Fruit fly (Drosophila melanogaster) whole organism, embryonic: ENCODE results near the gene CG13724.
A peak's percentile ranks its signal among the peaks of the same experiment; 100 is the strongest.

ENCODE experiments used
- Awh ChIP-seq: fragments of 200-800 bp; sonication (Bioruptor generic); IDR thresholded peaks from 2 replicates; pipeline ENCODE4, ENCODE4 v1.3.6; 2022; ENCODE audit warnings: missing biosample characterization, missing genetic modification characterization
- B-H1 ChIP-seq: fragments of 200-800 bp; sonication (Bioruptor generic); IDR thresholded peaks from 3 replicates; pipeline ENCODE4 v1.3.6; 2022; ENCODE audit warnings: missing biosample characterization, missing genetic modification characterization
- Bteb2 ChIP-seq: fragments of 200-800 bp; sonication (Bioruptor generic); optimal IDR thresholded peaks from 2 replicates; lab custom pipeline; 2016; ENCODE audit warnings: missing biosample characterization, missing genetic modification characterization
- CG10321 ChIP-seq: fragments of 200-800 bp; sonication (Bioruptor generic); IDR thresholded peaks from 2 replicates; pipeline ENCODE4 v1.3.6; 2022; ENCODE audit warnings: missing biosample characterization, missing genetic modification characterization
- CG12744 ChIP-seq: fragments of 200-800 bp; sonication (Bioruptor generic); optimal IDR thresholded peaks from 2 replicates; lab custom pipeline; 2016; ENCODE audit warnings: missing biosample characterization, missing genetic modification characterization
- CG18476 ChIP-seq: fragments of 200-800 bp; sonication (Bioruptor generic); optimal IDR thresholded peaks from 2 replicates; lab custom pipeline; 2016; ENCODE audit warnings: missing biosample characterization, mild to moderate bottlenecking, missing genetic modification characterization
- CG4707 ChIP-seq: fragments of 200-800 bp; sonication (Bioruptor generic); optimal IDR thresholded peaks from 2 replicates; lab custom pipeline; 2018; ENCODE audit warnings: missing biosample characterization, mild to moderate bottlenecking, missing genetic modification characterization, moderate library complexity
- CG6254 ChIP-seq: fragments of 200-800 bp; sonication (Bioruptor generic); optimal IDR thresholded peaks from 3 replicates; lab custom pipeline; 2017; ENCODE audit warnings: mild to moderate bottlenecking, missing biosample characterization, missing genetic modification reagents, missing genetic modification characterization
- CG7271 ChIP-seq: fragments of 200-800 bp; sonication (Bioruptor generic); optimal IDR thresholded peaks from 2 replicates; lab custom pipeline; 2018; ENCODE audit warnings: missing biosample characterization, mild to moderate bottlenecking, missing genetic modification characterization, moderate library complexity
- CG7928 ChIP-seq: fragments of 200-800 bp; sonication (Bioruptor generic); optimal IDR thresholded peaks from 2 replicates; lab custom pipeline; 2017; ENCODE audit warnings: missing biosample characterization, mild to moderate bottlenecking, missing genetic modification characterization
- CG8290 ChIP-seq, 3 experiments: fragments of 200-800 bp; sonication (Bioruptor generic); optimal IDR thresholded peaks; 2 replicates each; lab custom pipeline; 2016 to 2019; ENCODE audit warnings: missing biosample characterization in 3 of 3, missing genetic modification characterization in 3 of 3, mild to moderate bottlenecking in 2 of 3, moderate library complexity in 1 of 3
- CG9727 ChIP-seq: fragments of 200-800 bp; sonication (Bioruptor generic); optimal IDR thresholded peaks from 3 replicates; lab custom pipeline; 2017; ENCODE audit warnings: missing biosample characterization, mild to moderate bottlenecking, missing genetic modification characterization
- Dad ChIP-seq: fragments of 200-800 bp; sonication (Bioruptor generic); optimal IDR thresholded peaks from 3 replicates; lab custom pipeline; 2016; ENCODE audit warnings: missing biosample characterization, missing genetic modification characterization
- NFAT ChIP-seq: fragments of 200-800 bp; sonication (Bioruptor generic); IDR thresholded peaks from 2 replicates; pipeline ENCODE4 v1.3.6; 2022; ENCODE audit warnings: missing biosample characterization, missing genetic modification characterization
- Nf-YB ChIP-seq: fragments of 200-800 bp; sonication (Bioruptor generic); optimal IDR thresholded peaks from 3 replicates; lab custom pipeline; 2019; ENCODE audit warnings: missing biosample characterization, mild to moderate bottlenecking, missing genetic modification characterization, moderate library complexity
- Sin3A ChIP-seq: fragments of >200 bp; optimal IDR thresholded peaks from 2 replicates; lab custom pipeline; 2018
- Usf ChIP-seq: fragments of 200-800 bp; sonication (Bioruptor generic); optimal IDR thresholded peaks from 2 replicates; lab custom pipeline; 2017; ENCODE audit warnings: missing genotype, missing biosample characterization, missing genetic modification characterization
- YL-1 ChIP-seq: fragments of 200-800 bp; sonication (Bioruptor generic); optimal IDR thresholded peaks from 3 replicates; lab custom pipeline; 2017; ENCODE audit warnings: missing biosample characterization, mild to moderate bottlenecking, missing genetic modification characterization
- dan ChIP-seq: fragments of 200-800 bp; sonication (Bioruptor generic); IDR thresholded peaks from 2 replicates; pipeline ENCODE4 v1.3.6; 2022; ENCODE audit warnings: missing biosample characterization, missing genetic modification characterization
- gcm ChIP-seq: fragments of 200-800 bp; sonication (Bioruptor generic); optimal IDR thresholded peaks from 2 replicates; lab custom pipeline; 2019; ENCODE audit warnings: missing biosample characterization, mild to moderate bottlenecking, missing genetic modification characterization, moderate library complexity
- gsb-n ChIP-seq: fragments of 200-800 bp; sonication (Bioruptor generic); optimal IDR thresholded peaks from 3 replicates; lab custom pipeline; 2018; ENCODE audit warnings: missing biosample characterization, mild to moderate bottlenecking, missing genetic modification characterization
- nerfin-1 ChIP-seq: fragments of 200-800 bp; sonication (Bioruptor generic); optimal IDR thresholded peaks from 3 replicates; lab custom pipeline; 2019; ENCODE audit warnings: missing biosample characterization, mild to moderate bottlenecking, missing genetic modification characterization, moderate library complexity
- oc ChIP-seq: fragments of 200-800 bp; sonication (Bioruptor generic); optimal IDR thresholded peaks from 2 replicates; lab custom pipeline; 2018; ENCODE audit warnings: missing biosample characterization, mild to moderate bottlenecking, missing genetic modification characterization, moderate library complexity
- pb ChIP-seq: fragments of 200-800 bp; sonication (Bioruptor generic); optimal IDR thresholded peaks from 3 replicates; lab custom pipeline; 2016; ENCODE audit warnings: missing biosample characterization, missing genetic modification characterization
- row ChIP-seq: fragments of 200-800 bp; sonication (Bioruptor generic); IDR thresholded peaks from 3 replicates; pipeline ENCODE4 v1.3.6; 2022; ENCODE audit warnings: missing biosample characterization, missing genetic modification characterization
- sd ChIP-seq: fragments of 200-800 bp; sonication (Bioruptor generic); optimal IDR thresholded peaks from 3 replicates; lab custom pipeline; 2018; ENCODE audit warnings: missing biosample characterization, mild to moderate bottlenecking, missing genetic modification characterization, moderate library complexity
- stwl ChIP-seq: fragments of 200-800 bp; sonication (Bioruptor generic); optimal IDR thresholded peaks from 3 replicates; lab custom pipeline; 2018; ENCODE audit warnings: missing biosample characterization, mild to moderate bottlenecking, missing genetic modification characterization, moderate library complexity
- sug ChIP-seq: fragments of 200-800 bp; optimal IDR thresholded peaks from 2 replicates; lab custom pipeline; 2019; ENCODE audit warnings: missing biosample characterization, mild to moderate bottlenecking, missing genetic modification characterization, moderate library complexity
- tll ChIP-seq, 2 experiments: fragments of 200-800 bp in 1 of 2; fragments of >200 bp in 1 of 2; sonication (Bioruptor generic) in 1 of 2; optimal IDR thresholded peaks; 2 replicates each; lab custom pipeline; 2017 to 2019; ENCODE audit warnings: missing biosample characterization in 2 of 2, missing genetic modification characterization in 2 of 2, mild to moderate bottlenecking in 1 of 2, moderate library complexity in 1 of 2

CG13724 gene

DNA sequence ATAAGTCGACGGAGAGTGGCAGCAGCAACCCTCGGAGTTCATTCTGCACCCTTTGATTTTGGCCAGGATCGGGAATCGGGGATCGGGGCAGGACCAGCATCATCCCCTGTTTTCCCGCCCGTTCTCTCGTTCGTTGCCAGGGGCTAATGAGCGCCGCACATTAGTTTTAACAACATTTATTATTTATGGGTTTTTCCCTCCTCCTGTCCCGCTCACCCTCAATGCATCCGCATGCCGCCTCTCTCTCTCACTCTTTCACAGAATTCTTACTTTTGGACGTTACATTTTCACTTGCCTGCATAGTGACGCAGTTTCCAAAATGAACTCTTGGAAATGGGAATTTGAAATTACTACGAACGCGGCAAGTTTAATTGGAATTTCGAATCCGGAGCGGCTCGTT is 44.3 kb downstream of the CG13724 start (continued):
- TF ChIP-seq row (no peak), oc (tag; lab: Kevin White, UChicago) (peak; percentile 25), stwl (tag; lab: Kevin White, UChicago) (no peak), CG9727 (GFP tag; lab: Kevin White, UChicago) (no peak), dan (GFP tag; lab: Robert Waterston, UW) (no peak), sd (tag; lab: Kevin White, UChicago) (peak; percentile 28), B-H1 (GFP tag; lab: Robert Waterston, UW) (no peak), tll (GFP tag; optimal IDR thresholded peaks at IDR 0.05; lab: Kevin White, UChicago) (no peak), CG6254 (no peak), CG8290 (GFP tag; optimal IDR thresholded peaks at IDR 0.05; lab: Kevin White, UChicago) (no peak), CG8290 (tag; optimal IDR thresholded peaks at IDR 0.05; lab: Kevin White, UChicago) (no peak), nerfin-1 (peak; percentile 89), Nf-YB (GFP tag; lab: Kevin White, UChicago) (peak; percentile 41), gcm (peak; percentile 61), CG7271 (tag; lab: Kevin White, UChicago) (no peak), CG12744 (GFP tag; lab: Kevin White, UChicago) (no peak), YL-1 (no peak), sug (no peak), CG7928 (GFP tag; lab: Kevin White, UChicago) (no peak), Dad (no peak), CG10321 (no peak), Bteb2 (no peak), Awh (GFP tag; lab: Robert Waterston, UW) (peak; percentile 72; the same call in 1 of the 2 replicates), NFAT (GFP tag; lab: Robert Waterston, UW) (no peak), gsb-n (peak; percentile 51), pb (GFP tag; lab: Kevin White, UChicago) (no peak), CG18476 (GFP tag; lab: Kevin White, UChicago) (no peak), Usf (no peak), Sin3A (lab: Kevin White, UChicago) (no peak), CG4707 (GFP tag; lab: Kevin White, UChicago) (no peak)
